In genomic region chrX:9080962-9081361, dm6 we compare ENCODE assay signal across 1 fruit fly cellular context.
TF ChIP-seq lines count a peak whose summit lies in the region.

Gene CG7246, minus strand, starts transcription at chrX:9081057.
Gene HP1b, plus strand, starts transcription at chrX:9081063.

TF ChIP-seq in whole organism, embryonic, 481 proteins besides CTCF, POLR2A, EP300 and RAD21 (continued from another document and continues in another):
- TF ChIP-seq CG2202 (tag; optimal IDR thresholded peaks at IDR 0.05; lab: Kevin White, UChicago) (peak; percentile 32), sqz (GFP tag; optimal IDR thresholded peaks at IDR 0.05; lab: Kevin White, UChicago) (peak; percentile 26), BEAF-32 (GFP tag; optimal IDR thresholded peaks at IDR 0.05; lab: Kevin White, UChicago) (peak; percentile 73), CG10565 (GFP tag; optimal IDR thresholded peaks at IDR 0.05; lab: Kevin White, UChicago) (no peak), gfzf (GFP tag; optimal IDR thresholded peaks at IDR 0.05; lab: Kevin White, UChicago) (no peak), Ravus (GFP tag; IDR thresholded peaks at IDR 0.05; lab: Robert Waterston, UW) (peak; percentile 32), chn (GFP tag; optimal IDR thresholded peaks at IDR 0.05; lab: Kevin White, UChicago) (no peak), hkb (optimal IDR thresholded peaks at IDR 0.05; lab: Kevin White, UChicago) (no peak), hkb (GFP tag; IDR thresholded peaks at IDR 0.05; lab: Robert Waterston, UW) (peak; percentile 70), CG30431 (GFP tag; optimal IDR thresholded peaks at IDR 0.05; lab: Kevin White, UChicago) (peak; percentile 10), luna (GFP tag; optimal IDR thresholded peaks at IDR 0.05; lab: Kevin White, UChicago) (peak; percentile 12), Max (GFP tag; optimal IDR thresholded peaks at IDR 0.05; lab: Kevin White, UChicago) (peak; percentile 72), esg (GFP tag; conservative IDR thresholded peaks at IDR 0.05; lab: Robert Waterston, UW) (peak; percentile 71), nom (GFP tag; optimal IDR thresholded peaks at IDR 0.05; lab: Kevin White, UChicago) (peak; percentile 41), tin (GFP tag; optimal IDR thresholded peaks at IDR 0.05; lab: Kevin White, UChicago) (peak; percentile 72), tna (GFP tag; IDR thresholded peaks at IDR 0.05; lab: Robert Waterston, UW; ENCODE audit: partially characterized antibody) (no peak), CG18011 (GFP tag; optimal IDR thresholded peaks at IDR 0.05; lab: Kevin White, UChicago) (peak; percentile 38), CG9437 (GFP tag; optimal IDR thresholded peaks at IDR 0.05; lab: Kevin White, UChicago) (no peak), zen2 (GFP tag; IDR thresholded peaks at IDR 0.05; lab: Robert Waterston, UW; ENCODE audit: partially characterized antibody) (peak; percentile 54; the same call in 1 of the 3 replicates), CG34422 (GFP tag; IDR thresholded peaks at IDR 0.05; lab: Robert Waterston, UW) (peak; percentile 80), pb (GFP tag; optimal IDR thresholded peaks at IDR 0.05; lab: Kevin White, UChicago) (no peak), Nf-YC (tag; optimal IDR thresholded peaks at IDR 0.05; lab: Kevin White, UChicago) (peak; percentile 64), kah (GFP tag; optimal IDR thresholded peaks at IDR 0.05; lab: Kevin White, UChicago) (no peak), hth (optimal IDR thresholded peaks at IDR 0.05; lab: Kevin White, UChicago) (no peak), Sry-β (GFP tag; optimal IDR thresholded peaks at IDR 0.05; lab: Kevin White, UChicago) (peak; percentile 67), CG12391 (tag; optimal IDR thresholded peaks at IDR 0.05; lab: Kevin White, UChicago) (peak; percentile 83), nerfin-2 (GFP tag; IDR thresholded peaks at IDR 0.05; lab: Robert Waterston, UW; ENCODE audit: partially characterized antibody) (peak; percentile 66), CG13624 (GFP tag; optimal IDR thresholded peaks at IDR 0.05; lab: Kevin White, UChicago) (peak; percentile 33), sr (GFP tag; IDR thresholded peaks at IDR 0.05; lab: Robert Waterston, UW) (no peak), CG4707 (GFP tag; optimal IDR thresholded peaks at IDR 0.05; lab: Kevin White, UChicago) (no peak), sima (GFP tag; optimal IDR thresholded peaks at IDR 0.05; lab: Kevin White, UChicago) (no peak), Pdp1 (GFP tag; optimal IDR thresholded peaks at IDR 0.05; lab: Kevin White, UChicago) (peak; percentile 55 to 56), ro (GFP tag; IDR thresholded peaks at IDR 0.05; lab: Robert Waterston, UW) (no peak), Sin3A (optimal IDR thresholded peaks at IDR 0.05; lab: Kevin White, UChicago) (no peak), Myb (GFP tag; optimal IDR thresholded peaks at IDR 0.05; lab: Kevin White, UChicago) (peak; percentile 53), tio (GFP tag; optimal IDR thresholded peaks at IDR 0.05; lab: Kevin White, UChicago) (peak; percentile 42), cg (GFP tag; optimal IDR thresholded peaks at IDR 0.05; lab: Kevin White, UChicago) (no peak), Opbp (GFP tag; IDR thresholded peaks at IDR 0.05; lab: Robert Waterston, UW; ENCODE audit: partially characterized antibody) (peak; percentile 54; the same call in 2 of the 3 replicates), CG4282 (GFP tag; optimal IDR thresholded peaks at IDR 0.05; lab: Kevin White, UChicago) (no peak), dati (GFP tag; IDR thresholded peaks at IDR 0.05; lab: Robert Waterston, UW) (0 out of 2 replicates have a peak, but pooled peaks have one; percentile 29), CkIIα-i1 (GFP tag; IDR thresholded peaks at IDR 0.05; lab: Robert Waterston, UW) (no peak), CG16815 (GFP tag; optimal IDR thresholded peaks at IDR 0.05; lab: Kevin White, UChicago) (peak; percentile 0), eyg (GFP tag; optimal IDR thresholded peaks at IDR 0.05; lab: Kevin White, UChicago) (no peak), CG18476 (GFP tag; optimal IDR thresholded peaks at IDR 0.05; lab: Kevin White, UChicago) (peak; percentile 58), br (optimal IDR thresholded peaks at IDR 0.05; lab: Kevin White, UChicago) (no peak), stwl (tag; optimal IDR thresholded peaks at IDR 0.05; lab: Kevin White, UChicago) (peak; percentile 44), CG6765 (GFP tag; optimal IDR thresholded peaks at IDR 0.05; lab: Kevin White, UChicago) (peak; percentile 30), Ets65A (GFP tag; lab: Kevin White, UChicago) (peak; percentile 92), CG32767 (GFP tag; IDR thresholded peaks at IDR 0.05; lab: Robert Waterston, UW) (0 out of 2 replicates have a peak, but pooled peaks have one; percentile 38), Hr3 (GFP tag; optimal IDR thresholded peaks at IDR 0.05; lab: Kevin White, UChicago) (peak; percentile 50), CG10543 (GFP tag; optimal IDR thresholded peaks at IDR 0.05; lab: Kevin White, UChicago) (peak; percentile 62), btn (GFP tag; optimal IDR thresholded peaks at IDR 0.05; lab: Kevin White, UChicago) (no peak), CG13775 (GFP tag; optimal IDR thresholded peaks at IDR 0.05; lab: Kevin White, UChicago) (peak; percentile 68), usp (GFP tag; optimal IDR thresholded peaks at IDR 0.05; lab: Kevin White, UChicago) (no peak), Dll (GFP tag; IDR thresholded peaks at IDR 0.05; lab: Robert Waterston, UW; ENCODE audit: partially characterized antibody) (peak; percentile 85), CG42726 (GFP tag; IDR thresholded peaks at IDR 0.05; lab: Robert Waterston, UW; ENCODE audit: partially characterized antibody) (no peak), Elba2 (GFP tag; optimal IDR thresholded peaks at IDR 0.05; lab: Kevin White, UChicago) (no peak), sens (GFP tag; lab: Kevin White, UChicago) (peak; percentile 89), gem (tag; optimal IDR thresholded peaks at IDR 0.05; lab: Kevin White, UChicago) (peak; percentile 83), CG6854 (GFP tag; optimal IDR thresholded peaks at IDR 0.05; lab: Kevin White, UChicago) (no peak), HmgZ (tag; optimal IDR thresholded peaks at IDR 0.05; lab: Kevin White, UChicago) (peak; percentile 59), CG2875 (GFP tag; optimal IDR thresholded peaks at IDR 0.05; lab: Kevin White, UChicago) (no peak), NFAT (GFP tag; IDR thresholded peaks at IDR 0.05; lab: Robert Waterston, UW) (peak; percentile 48; the same call in 1 of the 2 replicates), CHES-1-like (GFP tag; optimal IDR thresholded peaks at IDR 0.05; lab: Kevin White, UChicago) (peak; percentile 66), CG6654 (GFP tag; optimal IDR thresholded peaks at IDR 0.05; lab: Kevin White, UChicago) (no peak), trh (GFP tag; optimal IDR thresholded peaks at IDR 0.05; lab: Kevin White, UChicago) (peak; percentile 40), CG7372 (GFP tag; IDR thresholded peaks at IDR 0.05; lab: Robert Waterston, UW) (peak; percentile 61; the same call in 1 of the 2 replicates), CG4328 (GFP tag; optimal IDR thresholded peaks at IDR 0.05; lab: Kevin White, UChicago) (peak; percentile 39), CG7357 (GFP tag; IDR thresholded peaks at IDR 0.05; lab: Robert Waterston, UW) (peak; percentile 11; the same call in 1 of the 3 replicates), CG8944 (GFP tag; optimal IDR thresholded peaks at IDR 0.05; lab: Kevin White, UChicago) (no peak), peb (GFP tag; IDR thresholded peaks at IDR 0.05; lab: Robert Waterston, UW) (peak; percentile 60), vfl (GFP tag; optimal IDR thresholded peaks at IDR 0.05; lab: Kevin White, UChicago) (peak; percentile 44), Atf3 (GFP tag; optimal IDR thresholded peaks at IDR 0.05; lab: Kevin White, UChicago) (peak; percentile 0), CG8924 (tag; optimal IDR thresholded peaks at IDR 0.05; lab: Kevin White, UChicago) (peak; percentile 72), CG17385 (GFP tag; optimal IDR thresholded peaks at IDR 0.05; lab: Kevin White, UChicago) (peak; percentile 95), ap (GFP tag; IDR thresholded peaks at IDR 0.05; lab: Robert Waterston, UW) (peak; percentile 58; the same call in 1 of the 2 replicates), MESR4 (GFP tag; optimal IDR thresholded peaks at IDR 0.05; lab: Kevin White, UChicago) (peak; percentile 25), CG12659 (GFP tag; optimal IDR thresholded peaks at IDR 0.05; lab: Kevin White, UChicago) (peak; percentile 69), Hand (GFP tag; optimal IDR thresholded peaks at IDR 0.05; lab: Kevin White, UChicago) (no peak), sug (tag; optimal IDR thresholded peaks at IDR 0.05; lab: Kevin White, UChicago) (peak; percentile 74), CG17361 (GFP tag; IDR thresholded peaks at IDR 0.05; lab: Robert Waterston, UW) (peak; percentile 75), sd (tag; optimal IDR thresholded peaks at IDR 0.05; lab: Kevin White, UChicago) (no peak), CG31388 (GFP tag; optimal IDR thresholded peaks at IDR 0.05; lab: Kevin White, UChicago) (peak; percentile 24), zfh2 (GFP tag; optimal IDR thresholded peaks at IDR 0.05; lab: Kevin White, UChicago) (peak; percentile 64), CG15514 (GFP tag; optimal IDR thresholded peaks at IDR 0.05; lab: Kevin White, UChicago) (peak; percentile 77), CG12299 (tag; optimal IDR thresholded peaks at IDR 0.05; lab: Kevin White, UChicago) (peak; percentile 56), CG30020 (tag; optimal IDR thresholded peaks at IDR 0.05; lab: Kevin White, UChicago) (peak; percentile 67), CG8089 (GFP tag; optimal IDR thresholded peaks at IDR 0.05; lab: Kevin White, UChicago) (no peak), CG6791 (GFP tag; IDR thresholded peaks at IDR 0.05; lab: Robert Waterston, UW; ENCODE audit: partially characterized antibody) (peak; percentile 58; the same call in 1 of the 3 replicates), klu (GFP tag; IDR thresholded peaks at IDR 0.05; lab: Robert Waterston, UW) (peak; percentile 56; the same call in 1 of the 2 replicates), CG3726 (GFP tag; IDR thresholded peaks at IDR 0.05; lab: Robert Waterston, UW) (0 out of 3 replicates have a peak, but pooled peaks have one; percentile 39), CG32772 (GFP tag; IDR thresholded peaks at IDR 0.05; lab: Robert Waterston, UW) (peak; percentile 82), phol (tag; optimal IDR thresholded peaks at IDR 0.05; lab: Kevin White, UChicago) (peak; percentile 98), Asciz (GFP tag; optimal IDR thresholded peaks at IDR 0.05; lab: Kevin White, UChicago) (no peak), pan (optimal IDR thresholded peaks at IDR 0.05; lab: Kevin White, UChicago) (no peak), pan (GFP tag; optimal IDR thresholded peaks at IDR 0.05 in 1 of 2, IDR thresholded peaks at IDR 0.05 in 1 of 2) (peak in 1 of 2 experiments; percentile 80), sob (GFP tag; IDR thresholded peaks at IDR 0.05; lab: Robert Waterston, UW) (peak; percentile 89), kni (GFP tag; optimal IDR thresholded peaks at IDR 0.05; lab: Kevin White, UChicago) (no peak), mam (GFP tag; optimal IDR thresholded peaks at IDR 0.05; lab: Kevin White, UChicago) (peak; percentile 59), Sox100B (GFP tag; optimal IDR thresholded peaks at IDR 0.05; lab: Kevin White, UChicago) (peak; percentile 44), CG33557 (GFP tag; optimal IDR thresholded peaks at IDR 0.05; lab: Kevin White, UChicago) (peak; percentile 51), Ptx1 (GFP tag; IDR thresholded peaks at IDR 0.05; lab: Robert Waterston, UW) (peak; percentile 84), tx (GFP tag; optimal IDR thresholded peaks at IDR 0.05; lab: Kevin White, UChicago) (no peak), CG10147 (GFP tag; optimal IDR thresholded peaks at IDR 0.05; lab: Kevin White, UChicago) (peak; percentile 78), Hmx (GFP tag; optimal IDR thresholded peaks at IDR 0.05; lab: Kevin White, UChicago) (no peak), pho (GFP tag; optimal IDR thresholded peaks at IDR 0.05; lab: Kevin White, UChicago) (peak; percentile 46), bowl (GFP tag; IDR thresholded peaks at IDR 0.05; lab: Robert Waterston, UW) (0 out of 2 replicates have a peak, but pooled peaks have one; percentile 50), CG9932 (GFP tag; IDR thresholded peaks at IDR 0.05; lab: Robert Waterston, UW) (peak; percentile 84), CG18619 (GFP tag; optimal IDR thresholded peaks at IDR 0.05; lab: Kevin White, UChicago) (peak; percentile 47), Ada2b (GFP tag; IDR thresholded peaks at IDR 0.05; lab: Robert Waterston, UW) (peak; percentile 68), CrebB (tag; optimal IDR thresholded peaks at IDR 0.05; lab: Kevin White, UChicago) (no peak), sna (GFP tag; IDR thresholded peaks at IDR 0.05; lab: Robert Waterston, UW; ENCODE audit: partially characterized antibody) (peak; percentile 83), CG6272 (GFP tag; IDR thresholded peaks at IDR 0.05; lab: Robert Waterston, UW) (peak; percentile 81), CG15479 (GFP tag; optimal IDR thresholded peaks at IDR 0.05; lab: Kevin White, UChicago) (no peak), slbo (GFP tag; IDR thresholded peaks at IDR 0.05; lab: Robert Waterston, UW) (peak; percentile 82), aop (GFP tag; IDR thresholded peaks at IDR 0.05; lab: Robert Waterston, UW) (no peak), tup (GFP tag; optimal IDR thresholded peaks at IDR 0.05; lab: Kevin White, UChicago) (peak; percentile 26), C15 (GFP tag; IDR thresholded peaks at IDR 0.05; lab: Robert Waterston, UW) (peak; percentile 76; the same call in 2 of the 3 replicates), Oli (tag; optimal IDR thresholded peaks at IDR 0.05; lab: Kevin White, UChicago) (peak; percentile 31), CG9817 (tag; optimal IDR thresholded peaks at IDR 0.05; lab: Kevin White, UChicago) (peak; percentile 64), ase (GFP tag; IDR thresholded peaks at IDR 0.05; lab: Robert Waterston, UW) (peak; percentile 85), HHEX (GFP tag; optimal IDR thresholded peaks at IDR 0.05; lab: Kevin White, UChicago) (peak; percentile 57), disco-r (GFP tag; optimal IDR thresholded peaks at IDR 0.05; lab: Kevin White, UChicago) (no peak), CG9797 (GFP tag; optimal IDR thresholded peaks at IDR 0.05; lab: Kevin White, UChicago) (no peak), CG15269 (tag; optimal IDR thresholded peaks at IDR 0.05; lab: Kevin White, UChicago) (peak; percentile 69), Neu2 (GFP tag; optimal IDR thresholded peaks at IDR 0.05; lab: Kevin White, UChicago; ENCODE audit: borderline replicate concordance) (no peak), maf-S (GFP tag; optimal IDR thresholded peaks at IDR 0.05; lab: Kevin White, UChicago) (peak; percentile 29), run (tag; optimal IDR thresholded peaks at IDR 0.05; lab: Kevin White, UChicago) (no peak), pnt (GFP tag; optimal IDR thresholded peaks at IDR 0.05; lab: Kevin White, UChicago) (no peak), CG13287 (GFP tag; IDR thresholded peaks at IDR 0.05; lab: Robert Waterston, UW; ENCODE audit: partially characterized antibody) (peak; percentile 83)
